Fruit fly (Drosophila melanogaster) whole organism, embryonic: ENCODE data around the gene CG9757.

ENCODE experiments used
- Ada2b ChIP-seq: fragments of 200-800 bp; sonication (Bioruptor generic); IDR thresholded peaks from 2 replicates; pipeline ENCODE4 v1.3.6; 2022; ENCODE audit warnings: missing biosample characterization, missing genetic modification characterization
- Awh ChIP-seq: fragments of 200-800 bp; sonication (Bioruptor generic); IDR thresholded peaks from 2 replicates; pipeline ENCODE4, ENCODE4 v1.3.6; 2022; ENCODE audit warnings: missing biosample characterization, missing genetic modification characterization
- CG10147 ChIP-seq: fragments of 200-800 bp; sonication (Bioruptor generic); optimal IDR thresholded peaks from 2 replicates; lab custom pipeline; 2019; ENCODE audit warnings: missing biosample characterization, mild to moderate bottlenecking, missing genetic modification characterization, moderate library complexity
- CG10274 ChIP-seq: fragments of 200-800 bp; sonication (Bioruptor generic); optimal IDR thresholded peaks from 3 replicates; lab custom pipeline; 2017; ENCODE audit warnings: missing biosample characterization, mild to moderate bottlenecking, missing genetic modification characterization
- CG10321 ChIP-seq: fragments of 200-800 bp; sonication (Bioruptor generic); IDR thresholded peaks from 2 replicates; pipeline ENCODE4 v1.3.6; 2022; ENCODE audit warnings: missing biosample characterization, missing genetic modification characterization
- CG10366 ChIP-seq: fragments of 200-800 bp; sonication (Bioruptor generic); IDR thresholded peaks from 2 replicates; pipeline ENCODE4 v1.3.6; 2022; ENCODE audit warnings: missing biosample characterization, missing genetic modification characterization
- CG10565 ChIP-seq: fragments of 200-800 bp; sonication (Bioruptor generic); optimal IDR thresholded peaks from 3 replicates; lab custom pipeline; 2016; ENCODE audit warnings: missing biosample characterization, mild to moderate bottlenecking, missing genetic modification characterization
- CG11695 ChIP-seq: fragments of 200-800 bp; sonication (Bioruptor generic); IDR thresholded peaks from 3 replicates; pipeline ENCODE4 v1.3.6; 2022; ENCODE audit warnings: missing biosample characterization, missing genetic modification characterization
- CG11723 ChIP-seq: fragments of 200-800 bp; sonication (Bioruptor generic); optimal IDR thresholded peaks from 2 replicates; lab custom pipeline; 2017; ENCODE audit warnings: missing biosample characterization, mild to moderate bottlenecking, missing genetic modification characterization
- CG12071 ChIP-seq: fragments of 200-800 bp; sonication (Bioruptor generic); optimal IDR thresholded peaks from 3 replicates; lab custom pipeline; 2018; ENCODE audit warnings: missing biosample characterization, mild to moderate bottlenecking, missing genetic modification characterization
- CG13123 ChIP-seq: fragments of 200-800 bp; sonication (Bioruptor generic); optimal IDR thresholded peaks from 2 replicates; lab custom pipeline; 2016; ENCODE audit warnings: missing biosample characterization, missing genetic modification characterization
- CG14441 ChIP-seq: fragments of 200-800 bp; sonication (Bioruptor generic); IDR thresholded peaks from 2 replicates; pipeline ENCODE4 v1.3.6; 2022; ENCODE audit warnings: missing biosample characterization, missing genetic modification characterization
- CG1602 ChIP-seq: fragments of 200-800 bp; sonication (Bioruptor generic); optimal IDR thresholded peaks from 3 replicates; lab custom pipeline; 2016; ENCODE audit warnings: missing biosample characterization, missing genetic modification characterization
- CG17829 ChIP-seq: fragments of 200-800 bp; optimal IDR thresholded peaks from 2 replicates; lab custom pipeline; 2019; ENCODE audit warnings: missing biosample characterization, mild to moderate bottlenecking, missing genetic modification characterization, moderate library complexity
- CG2129 ChIP-seq: fragments of 200-800 bp; sonication (Bioruptor generic); IDR thresholded peaks from 2 replicates; pipeline ENCODE4 v1.3.6; 2022; ENCODE audit warnings: missing biosample characterization, missing genetic modification characterization; ENCODE audit not compliant: partially characterized antibody
- CG2678 ChIP-seq: fragments of 200-800 bp; sonication (Bioruptor generic); optimal IDR thresholded peaks from 3 replicates; lab custom pipeline; 2019; ENCODE audit warnings: missing biosample characterization, mild to moderate bottlenecking, missing genetic modification characterization, moderate library complexity
- CG34376 ChIP-seq: fragments of 200-800 bp; sonication (Bioruptor generic); optimal IDR thresholded peaks from 2 replicates; lab custom pipeline; 2018; ENCODE audit warnings: missing biosample characterization, mild to moderate bottlenecking, missing genetic modification characterization
- CG3726 ChIP-seq: fragments of 200-800 bp; sonication (Bioruptor generic); IDR thresholded peaks from 3 replicates; pipeline ENCODE4, ENCODE4 v1.3.6; 2022; ENCODE audit warnings: missing biosample characterization, missing genetic modification characterization
- CG4282 ChIP-seq: fragments of 200-800 bp; sonication (Bioruptor generic); optimal IDR thresholded peaks from 2 replicates; lab custom pipeline; 2016; ENCODE audit warnings: missing biosample characterization, missing genetic modification characterization
- CG4617 ChIP-seq: fragments of 200-800 bp; sonication (Bioruptor generic); optimal IDR thresholded peaks from 3 replicates; lab custom pipeline; 2016; ENCODE audit warnings: missing biosample characterization, missing genetic modification characterization, borderline replicate concordance
- CG6765 ChIP-seq: fragments of 200-800 bp; sonication (Bioruptor generic); optimal IDR thresholded peaks from 3 replicates; lab custom pipeline; 2017; ENCODE audit warnings: missing biosample characterization, mild to moderate bottlenecking, missing genetic modification characterization
- CG8089 ChIP-seq: fragments of 200-800 bp; sonication (Bioruptor generic); optimal IDR thresholded peaks from 3 replicates; lab custom pipeline; 2016; ENCODE audit warnings: missing biosample characterization, missing genetic modification characterization
- Chrac-16 ChIP-seq: fragments of 200-800 bp; sonication (Bioruptor generic); optimal IDR thresholded peaks from 3 replicates; lab custom pipeline; 2016; ENCODE audit warnings: missing biosample characterization, missing genetic modification characterization
- Dref ChIP-seq: fragments of 200-800 bp; sonication (Bioruptor generic); IDR thresholded peaks from 2 replicates; pipeline ENCODE4 v1.3.6; 2022; ENCODE audit warnings: missing biosample characterization, missing genetic modification characterization
- Fer2 ChIP-seq: fragments of 200-800 bp; sonication (Bioruptor generic); optimal IDR thresholded peaks from 2 replicates; lab custom pipeline; 2018; ENCODE audit warnings: missing biosample characterization, mild to moderate bottlenecking, missing genetic modification characterization, moderate library complexity
- HLH54F ChIP-seq: fragments of 200-800 bp; sonication (Bioruptor generic); optimal IDR thresholded peaks from 3 replicates; lab custom pipeline; 2016; ENCODE audit warnings: missing biosample characterization, missing genetic modification characterization
- Hey ChIP-seq: fragments of 200-800 bp; sonication (Bioruptor generic); optimal IDR thresholded peaks from 3 replicates; lab custom pipeline; 2018; ENCODE audit warnings: missing biosample characterization, mild to moderate bottlenecking, missing genetic modification characterization
- Hmr ChIP-seq: fragments of 200-800 bp; sonication (Bioruptor generic); optimal IDR thresholded peaks from 3 replicates; lab custom pipeline; 2017; ENCODE audit warnings: mild to moderate bottlenecking, missing biosample characterization, missing genetic modification reagents, missing genetic modification characterization
- Lim3 ChIP-seq: fragments of 200-800 bp; sonication (Bioruptor generic); IDR thresholded peaks from 2 replicates; pipeline ENCODE4 v1.3.6; 2022; ENCODE audit warnings: missing biosample characterization, missing genetic modification characterization
- Max ChIP-seq: fragments of 200-800 bp; sonication (Bioruptor generic); optimal IDR thresholded peaks from 2 replicates; lab custom pipeline; 2016; ENCODE audit warnings: missing biosample characterization, mild to moderate bottlenecking, missing genetic modification characterization
- Meics ChIP-seq: fragments of 200-800 bp; sonication (Bioruptor generic); optimal IDR thresholded peaks from 2 replicates; lab custom pipeline; 2017; ENCODE audit warnings: missing biosample characterization, mild to moderate bottlenecking, missing genetic modification characterization
- ab ChIP-seq: fragments of 200-800 bp; sonication (Bioruptor generic); optimal IDR thresholded peaks from 2 replicates; lab custom pipeline; 2016; ENCODE audit warnings: missing biosample characterization, missing genetic modification characterization
- amos ChIP-seq: fragments of 200-800 bp; sonication (Bioruptor generic); IDR thresholded peaks from 2 replicates; pipeline ENCODE4 v1.3.6; 2022; ENCODE audit warnings: missing biosample characterization, missing genetic modification characterization; ENCODE audit not compliant: partially characterized antibody
- ato ChIP-seq: fragments of 200-800 bp; sonication (Bioruptor generic); IDR thresholded peaks from 2 replicates; pipeline ENCODE4 v1.3.6; 2022; ENCODE audit warnings: missing biosample characterization, missing genetic modification characterization; ENCODE audit not compliant: partially characterized antibody
- cwo ChIP-seq: fragments of 200-800 bp; sonication (Bioruptor generic); optimal IDR thresholded peaks from 3 replicates; lab custom pipeline; 2017; ENCODE audit warnings: missing biosample characterization, missing genetic modification characterization, mild to moderate bottlenecking, moderate library complexity, missing genetic modification reagents
- gsb ChIP-seq: fragments of 200-800 bp; sonication (Bioruptor generic); IDR thresholded peaks from 2 replicates; pipeline ENCODE4 v1.3.6; 2022; ENCODE audit warnings: missing biosample characterization, missing genetic modification characterization
- hkb ChIP-seq, 2 experiments: fragments of 200-800 bp in 1 of 2; fragments of >200 bp in 1 of 2; sonication (Bioruptor generic) in 1 of 2; IDR thresholded peaks in 1 of 2; optimal IDR thresholded peaks in 1 of 2; 2 replicates each; pipeline versions ENCODE4 v1.3.6 to Lab custom; 2017 to 2022; ENCODE audit warnings: missing biosample characterization in 1 of 2, missing genetic modification characterization in 1 of 2
- ken ChIP-seq: fragments of 200-800 bp; sonication (Bioruptor generic); IDR thresholded peaks from 3 replicates; pipeline ENCODE4 v1.3.6; 2022; ENCODE audit warnings: missing biosample characterization, missing genetic modification characterization
- lmd ChIP-seq: fragments of 200-800 bp; sonication (Bioruptor generic); IDR thresholded peaks from 2 replicates; pipeline ENCODE4 v1.3.6; 2022; ENCODE audit warnings: missing biosample characterization, missing genetic modification characterization
- mld ChIP-seq: fragments of 200-800 bp; sonication (Bioruptor generic); IDR thresholded peaks from 3 replicates; pipeline ENCODE4 v1.3.6; 2022; ENCODE audit warnings: missing biosample characterization, missing genetic modification characterization; ENCODE audit not compliant: partially characterized antibody
- org-1 ChIP-seq: fragments of 200-800 bp; sonication (Bioruptor generic); optimal IDR thresholded peaks from 2 replicates; lab custom pipeline; 2017; ENCODE audit warnings: missing biosample characterization, missing genetic modification characterization
- otp ChIP-seq: fragments of 200-800 bp; sonication (Bioruptor generic); IDR thresholded peaks from 3 replicates; pipeline ENCODE4, ENCODE4 v1.3.6; 2022; ENCODE audit warnings: missing biosample characterization, missing genetic modification characterization
- pum ChIP-seq: fragments of 200-800 bp; sonication (Bioruptor generic); optimal IDR thresholded peaks from 2 replicates; lab custom pipeline; 2016; ENCODE audit warnings: missing biosample characterization, missing genetic modification characterization
- sim ChIP-seq: fragments of 200-800 bp; sonication (Bioruptor generic); IDR thresholded peaks from 2 replicates; pipeline ENCODE4 v1.3.6; 2022; ENCODE audit warnings: missing biosample characterization, missing genetic modification characterization
- sima ChIP-seq: fragments of 200-800 bp; sonication (Bioruptor generic); optimal IDR thresholded peaks from 2 replicates; lab custom pipeline; 2016; ENCODE audit warnings: missing biosample characterization, missing genetic modification characterization
- twi ChIP-seq: fragments of 200-800 bp; optimal IDR thresholded peaks from 2 replicates; lab custom pipeline; 2019; ENCODE audit warnings: missing biosample characterization, mild to moderate bottlenecking, missing genetic modification characterization, moderate library complexity
- unpg ChIP-seq: fragments of 200-800 bp; sonication (Bioruptor generic); optimal IDR thresholded peaks from 3 replicates; lab custom pipeline; 2018; ENCODE audit warnings: missing biosample characterization, mild to moderate bottlenecking, missing genetic modification characterization, moderate library complexity
- vnd ChIP-seq: fragments of 200-800 bp; sonication (Bioruptor generic); IDR thresholded peaks from 3 replicates; pipeline ENCODE4 v1.3.6; 2022; ENCODE audit warnings: missing biosample characterization, missing genetic modification characterization; ENCODE audit not compliant: partially characterized antibody
- zfh1 ChIP-seq: fragments of 200-800 bp; sonication (Bioruptor generic); IDR thresholded peaks from 3 replicates; pipeline ENCODE4 v1.3.6; 2022; ENCODE audit warnings: missing biosample characterization, missing genetic modification characterization

CG9757 gene

DNA sequence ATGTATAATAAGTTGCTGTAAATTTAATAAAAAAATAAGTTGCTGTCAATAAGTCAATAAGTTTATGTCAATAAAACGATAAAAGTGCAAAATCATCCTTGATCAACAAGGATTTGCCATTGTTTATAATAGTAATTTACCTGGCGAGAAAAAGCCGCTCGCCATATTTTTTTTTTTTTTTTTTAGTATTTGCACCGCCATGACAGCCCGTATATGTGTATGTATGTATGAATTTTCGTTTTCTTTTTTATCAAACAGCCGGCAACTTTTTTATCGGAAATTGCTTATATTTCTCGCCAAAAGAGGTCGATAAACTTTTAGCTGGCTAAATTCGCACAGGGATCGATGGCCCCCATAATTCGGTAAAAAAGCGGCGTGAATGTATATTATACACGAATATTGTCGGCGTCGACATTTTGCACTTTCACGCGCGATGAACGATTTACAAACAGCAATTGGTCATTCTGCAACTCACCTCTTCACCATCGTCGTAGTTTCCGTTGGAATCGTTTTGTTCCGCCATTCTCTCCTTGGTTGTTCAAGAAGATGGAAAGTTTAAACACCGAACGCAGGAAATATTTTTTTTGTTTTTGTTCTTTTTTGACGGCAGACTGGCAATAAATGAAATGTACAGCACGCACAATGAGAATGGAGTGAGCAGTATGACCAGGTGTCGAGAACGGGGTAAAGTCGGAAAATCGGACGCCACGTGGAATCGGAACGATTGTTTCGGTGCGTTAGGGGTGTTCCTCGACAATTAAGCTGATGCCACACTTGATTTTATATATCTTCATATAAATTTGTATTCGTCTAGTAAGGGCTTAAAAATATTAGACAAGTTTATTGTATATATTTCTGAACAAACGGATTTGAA, 47.9 kb upstream of the CG9757 start, which contains the start of gene Hrb87F (continued):
- no peak for TF ChIP-seq pum (GFP tag; lab: Kevin White, UChicago)
- TF ChIP-seq CG2678 (tag; lab: Kevin White, UChicago), result no peak
- no peak for TF ChIP-seq gsb (GFP tag; lab: Robert Waterston, UW)
- no peak for TF ChIP-seq CG8089 (GFP tag; lab: Kevin White, UChicago)
- TF ChIP-seq CG14441, result no peak
- TF ChIP-seq CG4282 (GFP tag; lab: Kevin White, UChicago), result no peak
- TF ChIP-seq Awh (GFP tag; lab: Robert Waterston, UW), result no peak
- TF ChIP-seq ato (GFP tag; lab: Robert Waterston, UW), result no peak
- TF ChIP-seq amos, result peak; percentile 25; the same call in 1 of the 2 replicates
- no peak for TF ChIP-seq unpg (GFP tag; lab: Kevin White, UChicago)
- no peak for TF ChIP-seq CG10366 (GFP tag; lab: Robert Waterston, UW)
- no peak for TF ChIP-seq Lim3
- no peak for TF ChIP-seq lmd (GFP tag; lab: Robert Waterston, UW)
- no peak for TF ChIP-seq sima (GFP tag; lab: Kevin White, UChicago)
- TF ChIP-seq CG6765 (GFP tag; lab: Kevin White, UChicago), result no peak
- TF ChIP-seq twi (tag; lab: Kevin White, UChicago), result no peak
- TF ChIP-seq otp, result no peak
- no peak for TF ChIP-seq Hey
- peak; percentile 67 for TF ChIP-seq Dref (GFP tag; lab: Robert Waterston, UW)
- no peak for TF ChIP-seq vnd (GFP tag; lab: Robert Waterston, UW)
- peak; percentile 15 for TF ChIP-seq CG4617 (GFP tag; lab: Kevin White, UChicago)
- no peak for TF ChIP-seq CG10565 (GFP tag; lab: Kevin White, UChicago)
- TF ChIP-seq Hmr (GFP tag; lab: Kevin White, UChicago), result no peak
- TF ChIP-seq CG11723 (GFP tag; lab: Kevin White, UChicago), result no peak
- no peak for TF ChIP-seq Chrac-16 (GFP tag; lab: Kevin White, UChicago)
- no peak for TF ChIP-seq Ada2b (GFP tag; lab: Robert Waterston, UW)
- no peak for TF ChIP-seq CG34376 (GFP tag; lab: Kevin White, UChicago)
- no peak for TF ChIP-seq CG10321 (GFP tag; lab: Robert Waterston, UW)
- no peak for TF ChIP-seq HLH54F (GFP tag; lab: Kevin White, UChicago)
- no peak for TF ChIP-seq CG13123 (GFP tag; lab: Kevin White, UChicago)
- no peak for TF ChIP-seq CG2129
- 0 out of 3 replicates have a peak, but pooled peaks have one; percentile 60 for TF ChIP-seq zfh1 (GFP tag; lab: Robert Waterston, UW)
- TF ChIP-seq ken (GFP tag; lab: Robert Waterston, UW), result no peak
- TF ChIP-seq org-1, result no peak
- TF ChIP-seq sim (GFP tag; lab: Robert Waterston, UW), result no peak
- TF ChIP-seq CG11695 (GFP tag; lab: Robert Waterston, UW), result no peak
- TF ChIP-seq Meics (GFP tag; lab: Kevin White, UChicago), result no peak
- no peak for TF ChIP-seq CG1602 (GFP tag; lab: Kevin White, UChicago)
- TF ChIP-seq CG17829 (tag; lab: Kevin White, UChicago), result no peak
- TF ChIP-seq CG3726 (GFP tag; lab: Robert Waterston, UW), result no peak
- no peak for TF ChIP-seq mld (GFP tag; lab: Robert Waterston, UW)
- TF ChIP-seq CG10274 (GFP tag; lab: Kevin White, UChicago), result no peak
- TF ChIP-seq hkb (optimal IDR thresholded peaks at IDR 0.05; lab: Kevin White, UChicago), result no peak
- 0 out of 2 replicates have a peak, but pooled peaks have one; percentile 12 for TF ChIP-seq hkb (GFP tag; IDR thresholded peaks at IDR 0.05; lab: Robert Waterston, UW)
- TF ChIP-seq Max, result no peak
- TF ChIP-seq cwo (GFP tag; lab: Kevin White, UChicago), result no peak
- no peak for TF ChIP-seq CG12071 (GFP tag; lab: Kevin White, UChicago)
- TF ChIP-seq Fer2, result no peak
- TF ChIP-seq CG10147 (GFP tag; lab: Kevin White, UChicago), result no peak
- TF ChIP-seq ab, result no peak
